Fruit fly (Drosophila melanogaster) whole organism, embryonic: ENCODE results near the gene Eato.

Source experiments
- Adf1 ChIP-seq: fragments of 200-800 bp; sonication (Bioruptor generic); IDR thresholded peaks from 2 replicates; pipeline ENCODE4 v1.3.6; 2022; ENCODE audit warnings: missing biosample characterization, missing genetic modification characterization
- CG10431 ChIP-seq: fragments of 200-800 bp; sonication (Bioruptor generic); optimal IDR thresholded peaks from 3 replicates; lab custom pipeline; 2018; ENCODE audit warnings: missing biosample characterization, mild to moderate bottlenecking, missing genetic modification characterization
- CG11085 ChIP-seq: fragments of 200-800 bp; sonication (Bioruptor generic); IDR thresholded peaks from 2 replicates; pipeline ENCODE4 v1.3.6; 2022; ENCODE audit warnings: missing biosample characterization, missing genetic modification characterization
- CG11398 ChIP-seq: fragments of 200-800 bp; sonication (Bioruptor generic); optimal IDR thresholded peaks from 2 replicates; lab custom pipeline; 2016; ENCODE audit warnings: missing biosample characterization, missing genetic modification characterization
- CG14441 ChIP-seq: fragments of 200-800 bp; sonication (Bioruptor generic); IDR thresholded peaks from 2 replicates; pipeline ENCODE4 v1.3.6; 2022; ENCODE audit warnings: missing biosample characterization, missing genetic modification characterization
- CG15073 ChIP-seq: fragments of 200-800 bp; sonication (Bioruptor generic); optimal IDR thresholded peaks from 2 replicates; lab custom pipeline; 2016; ENCODE audit warnings: missing biosample characterization, missing genetic modification characterization
- CG17359 ChIP-seq: fragments of 200-800 bp; sonication (Bioruptor generic); optimal IDR thresholded peaks from 3 replicates; lab custom pipeline; 2018; ENCODE audit warnings: missing biosample characterization, mild to moderate bottlenecking, missing genetic modification characterization, moderate library complexity
- CG2199 ChIP-seq: fragments of 200-800 bp; sonication (Bioruptor generic); IDR thresholded peaks from 3 replicates; pipeline ENCODE4 v1.3.6; 2022; ENCODE audit warnings: missing biosample characterization, missing genetic modification characterization
- CG2875 ChIP-seq: fragments of 200-800 bp; sonication (Bioruptor generic); optimal IDR thresholded peaks from 2 replicates; lab custom pipeline; 2017; ENCODE audit warnings: missing biosample characterization, mild to moderate bottlenecking, missing genetic modification characterization, missing genetic modification reagents
- CG32532 ChIP-seq: fragments of 200-800 bp; sonication (Bioruptor generic); IDR thresholded peaks from 2 replicates; pipeline ENCODE4 v1.3.6; 2022; ENCODE audit warnings: missing biosample characterization, missing genetic modification characterization
- CG32767 ChIP-seq: fragments of 200-800 bp; sonication (Bioruptor generic); IDR thresholded peaks from 2 replicates; pipeline ENCODE4 v1.3.6; 2022; ENCODE audit warnings: missing biosample characterization, missing genetic modification characterization
- CG3281 ChIP-seq: fragments of 200-800 bp; sonication (Bioruptor generic); optimal IDR thresholded peaks from 3 replicates; lab custom pipeline; 2017; ENCODE audit warnings: missing biosample characterization, mild to moderate bottlenecking, missing genetic modification characterization
- CG33213 ChIP-seq: fragments of 200-800 bp; sonication (Bioruptor generic); optimal IDR thresholded peaks from 3 replicates; lab custom pipeline; 2016; ENCODE audit warnings: missing biosample characterization, missing genetic modification characterization
- CG34224 ChIP-seq: fragments of 200-800 bp; sonication (Bioruptor generic); IDR thresholded peaks from 3 replicates; pipeline ENCODE4 v1.3.6; 2022; ENCODE audit warnings: missing biosample characterization, missing genetic modification characterization; ENCODE audit not compliant: partially characterized antibody
- CG34422 ChIP-seq: fragments of 200-800 bp; sonication (Bioruptor generic); IDR thresholded peaks from 3 replicates; pipeline ENCODE4 v1.3.6; 2022; ENCODE audit warnings: missing biosample characterization, missing genetic modification characterization
- CG4707 ChIP-seq: fragments of 200-800 bp; sonication (Bioruptor generic); optimal IDR thresholded peaks from 2 replicates; lab custom pipeline; 2018; ENCODE audit warnings: missing biosample characterization, mild to moderate bottlenecking, missing genetic modification characterization, moderate library complexity
- CG6765 ChIP-seq: fragments of 200-800 bp; sonication (Bioruptor generic); optimal IDR thresholded peaks from 3 replicates; lab custom pipeline; 2017; ENCODE audit warnings: missing biosample characterization, mild to moderate bottlenecking, missing genetic modification characterization
- CG8765 ChIP-seq: fragments of 200-800 bp; sonication (Bioruptor generic); IDR thresholded peaks from 2 replicates; pipeline ENCODE4 v1.3.6; 2022; ENCODE audit warnings: missing biosample characterization, missing genetic modification characterization
- CG8944 ChIP-seq: fragments of 200-800 bp; sonication (Bioruptor generic); optimal IDR thresholded peaks from 3 replicates; lab custom pipeline; 2016; ENCODE audit warnings: missing biosample characterization, missing genetic modification characterization
- CG9727 ChIP-seq: fragments of 200-800 bp; sonication (Bioruptor generic); optimal IDR thresholded peaks from 3 replicates; lab custom pipeline; 2017; ENCODE audit warnings: missing biosample characterization, mild to moderate bottlenecking, missing genetic modification characterization
- CG9797 ChIP-seq: fragments of 200-800 bp; sonication (Bioruptor generic); optimal IDR thresholded peaks from 3 replicates; lab custom pipeline; 2018; ENCODE audit warnings: missing biosample characterization, mild to moderate bottlenecking, missing genetic modification characterization
- CG9932 ChIP-seq: fragments of 200-800 bp; sonication (Bioruptor generic); IDR thresholded peaks from 2 replicates; pipeline ENCODE4 v1.3.6; 2022; ENCODE audit warnings: missing biosample characterization, missing genetic modification characterization
- Doc2 ChIP-seq: fragments of 200-800 bp; sonication (Bioruptor generic); IDR thresholded peaks from 2 replicates; pipeline ENCODE4 v1.3.6; 2022; ENCODE audit warnings: missing biosample characterization, missing genetic modification characterization
- Elba2 ChIP-seq: fragments of 200-800 bp; sonication (Bioruptor generic); optimal IDR thresholded peaks from 3 replicates; lab custom pipeline; 2016; ENCODE audit warnings: missing biosample characterization, missing genetic modification characterization
- Hsf ChIP-seq: fragments of 200-800 bp; sonication (Bioruptor generic); optimal IDR thresholded peaks from 3 replicates; lab custom pipeline; 2016; ENCODE audit warnings: missing biosample characterization, missing genetic modification characterization
- Med ChIP-seq: fragments of 200-800 bp; sonication (Bioruptor generic); peaks from one replicate; lab custom pipeline; 2016; ENCODE audit warnings: missing biosample characterization, missing genetic modification characterization, mild to moderate bottlenecking, inconsistent platforms, moderate library complexity
- Mes4 ChIP-seq: fragments of 200-800 bp; sonication (Bioruptor generic); optimal IDR thresholded peaks from 2 replicates; lab custom pipeline; 2016; ENCODE audit warnings: missing biosample characterization, missing genetic modification characterization
- Sry-δ ChIP-seq: fragments of 200-800 bp; sonication (Bioruptor generic); optimal IDR thresholded peaks from 2 replicates; lab custom pipeline; 2016; ENCODE audit warnings: missing biosample characterization, missing genetic modification characterization
- Xbp1 ChIP-seq: fragments of 200-800 bp; sonication (Bioruptor generic); optimal IDR thresholded peaks from 3 replicates; lab custom pipeline; 2016; ENCODE audit warnings: missing biosample characterization, mild to moderate bottlenecking, missing genetic modification characterization
- ap ChIP-seq: fragments of 200-800 bp; sonication (Bioruptor generic); IDR thresholded peaks from 2 replicates; pipeline ENCODE4 v1.3.6; 2022; ENCODE audit warnings: missing biosample characterization, missing genetic modification characterization
- ash1 ChIP-seq: fragments of 200-800 bp; sonication (Bioruptor generic); optimal IDR thresholded peaks from 2 replicates; lab custom pipeline; 2018; ENCODE audit warnings: missing biosample characterization, mild to moderate bottlenecking, missing genetic modification characterization
- cg ChIP-seq: fragments of 200-800 bp; sonication (Bioruptor generic); optimal IDR thresholded peaks from 3 replicates; lab custom pipeline; 2019; ENCODE audit warnings: missing biosample characterization, mild to moderate bottlenecking, missing genetic modification characterization, moderate library complexity
- crc ChIP-seq: fragments of 200-800 bp; sonication (Bioruptor generic); optimal IDR thresholded peaks from 2 replicates; lab custom pipeline; 2016; ENCODE audit warnings: missing biosample characterization, missing genetic modification characterization
- disco-r ChIP-seq: fragments of 200-800 bp; sonication (Bioruptor generic); optimal IDR thresholded peaks from 2 replicates; lab custom pipeline; 2016; ENCODE audit warnings: missing biosample characterization, missing genetic modification characterization
- dmrt11E ChIP-seq: fragments of 200-800 bp; sonication (Bioruptor generic); optimal IDR thresholded peaks from 3 replicates; lab custom pipeline; 2018; ENCODE audit warnings: missing biosample characterization, mild to moderate bottlenecking, missing genetic modification characterization, moderate library complexity
- dysf ChIP-seq: fragments of 200-800 bp; sonication (Bioruptor generic); IDR thresholded peaks from 3 replicates; pipeline ENCODE4 v1.3.6; 2022; ENCODE audit warnings: missing biosample characterization, missing genetic modification characterization
- exex ChIP-seq: fragments of 200-800 bp; sonication (Bioruptor generic); optimal IDR thresholded peaks from 4 replicates; lab custom pipeline; 2018; ENCODE audit warnings: missing biosample characterization, mild to moderate bottlenecking, missing genetic modification characterization, moderate library complexity
- eyg ChIP-seq: fragments of 200-800 bp; sonication (Bioruptor generic); optimal IDR thresholded peaks from 3 replicates; lab custom pipeline; 2016; ENCODE audit warnings: missing biosample characterization, missing genetic modification characterization
- fu2 ChIP-seq: fragments of 200-800 bp; sonication (Bioruptor generic); optimal IDR thresholded peaks from 2 replicates; lab custom pipeline; 2016; ENCODE audit warnings: missing biosample characterization, missing genetic modification characterization
- grau ChIP-seq: fragments of 200-800 bp; optimal IDR thresholded peaks from 3 replicates; lab custom pipeline; 2019; ENCODE audit warnings: missing biosample characterization, mild to moderate bottlenecking, missing genetic modification characterization, moderate library complexity
- jumu ChIP-seq: fragments of 200-800 bp; sonication (Bioruptor generic); optimal IDR thresholded peaks from 3 replicates; lab custom pipeline; 2016; ENCODE audit warnings: missing biosample characterization, missing genetic modification characterization
- kah ChIP-seq: fragments of 200-800 bp; sonication (Bioruptor generic); optimal IDR thresholded peaks from 2 replicates; lab custom pipeline; 2018; ENCODE audit warnings: missing biosample characterization, mild to moderate bottlenecking, missing genetic modification characterization
- ken ChIP-seq: fragments of 200-800 bp; sonication (Bioruptor generic); IDR thresholded peaks from 3 replicates; pipeline ENCODE4 v1.3.6; 2022; ENCODE audit warnings: missing biosample characterization, missing genetic modification characterization
- klu ChIP-seq: fragments of 200-800 bp; sonication (Bioruptor generic); IDR thresholded peaks from 2 replicates; pipeline ENCODE4 v1.3.6; 2022; ENCODE audit warnings: missing biosample characterization, missing genetic modification characterization
- lilli ChIP-seq: fragments of 200-800 bp; sonication (Bioruptor generic); optimal IDR thresholded peaks from 3 replicates; lab custom pipeline; 2016; ENCODE audit warnings: missing biosample characterization, missing genetic modification characterization
- mld ChIP-seq: fragments of 200-800 bp; sonication (Bioruptor generic); IDR thresholded peaks from 3 replicates; pipeline ENCODE4 v1.3.6; 2022; ENCODE audit warnings: missing biosample characterization, missing genetic modification characterization; ENCODE audit not compliant: partially characterized antibody
- nau ChIP-seq: fragments of 200-800 bp; sonication (Bioruptor generic); optimal IDR thresholded peaks from 3 replicates; lab custom pipeline; 2017; ENCODE audit warnings: missing biosample characterization, mild to moderate bottlenecking, missing genetic modification characterization, missing genetic modification reagents
- pb ChIP-seq: fragments of 200-800 bp; sonication (Bioruptor generic); optimal IDR thresholded peaks from 3 replicates; lab custom pipeline; 2016; ENCODE audit warnings: missing biosample characterization, missing genetic modification characterization
- sd ChIP-seq: fragments of 200-800 bp; sonication (Bioruptor generic); optimal IDR thresholded peaks from 3 replicates; lab custom pipeline; 2018; ENCODE audit warnings: missing biosample characterization, mild to moderate bottlenecking, missing genetic modification characterization, moderate library complexity
- shn ChIP-seq: fragments of 200-800 bp; sonication (Bioruptor generic); optimal IDR thresholded peaks from 3 replicates; lab custom pipeline; 2016; ENCODE audit warnings: missing biosample characterization, missing genetic modification characterization
- slbo ChIP-seq: fragments of 200-800 bp; sonication (Bioruptor generic); IDR thresholded peaks from 2 replicates; pipeline ENCODE4 v1.3.6; 2022; ENCODE audit warnings: missing biosample characterization, missing genetic modification characterization
- sob ChIP-seq: fragments of 200-800 bp; sonication (Bioruptor generic); IDR thresholded peaks from 2 replicates; pipeline ENCODE4 v1.3.6; 2022; ENCODE audit warnings: missing biosample characterization, missing genetic modification characterization
- sqz ChIP-seq: fragments of 200-800 bp; sonication (Bioruptor generic); optimal IDR thresholded peaks from 3 replicates; lab custom pipeline; 2018; ENCODE audit warnings: missing biosample characterization, mild to moderate bottlenecking, missing genetic modification characterization

Eato gene

DNA sequence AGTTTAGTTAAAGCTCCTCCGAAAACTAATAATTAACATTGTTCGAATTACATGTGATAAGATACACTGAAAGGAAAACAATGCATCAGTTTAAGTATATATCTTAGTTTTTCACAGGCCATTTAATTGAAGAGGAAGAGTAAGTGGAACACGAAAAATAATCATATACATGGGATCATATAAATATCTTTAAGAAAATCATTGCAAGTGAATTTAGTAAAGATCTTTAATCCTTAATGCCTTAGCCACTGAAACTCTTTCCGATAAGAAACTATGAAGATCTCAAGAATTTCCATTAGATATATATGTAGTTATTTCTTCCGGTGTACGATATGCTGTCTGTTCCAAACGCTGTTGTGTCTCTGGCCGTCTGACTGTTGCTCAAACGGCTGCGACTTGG lies 5.2 kb upstream of the Eato start (continued):
- TF ChIP-seq CG11085 (GFP tag; lab: Robert Waterston, UW): no peak
- TF ChIP-seq CG11398 (GFP tag; lab: Kevin White, UChicago): no peak
- TF ChIP-seq disco-r (GFP tag; lab: Kevin White, UChicago): no peak
- TF ChIP-seq CG9727 (GFP tag; lab: Kevin White, UChicago): peak; percentile 61
- no peak for TF ChIP-seq CG2199
- TF ChIP-seq Med: peak; percentile 89
- no peak for TF ChIP-seq Doc2
- TF ChIP-seq CG15073: no peak
- TF ChIP-seq shn (GFP tag; lab: Kevin White, UChicago): no peak
- TF ChIP-seq sqz (GFP tag; lab: Kevin White, UChicago): no peak
- TF ChIP-seq CG32767: no peak
- peak; percentile 6 for TF ChIP-seq Mes4 (GFP tag; lab: Kevin White, UChicago)
- no peak for TF ChIP-seq dmrt11E (tag; lab: Kevin White, UChicago)
- TF ChIP-seq grau (tag; lab: Kevin White, UChicago): peak; percentile 80
- TF ChIP-seq kah (GFP tag; lab: Kevin White, UChicago): no peak
- TF ChIP-seq jumu (GFP tag; lab: Kevin White, UChicago): no peak
- TF ChIP-seq CG9797 (GFP tag; lab: Kevin White, UChicago): no peak
- no peak for TF ChIP-seq crc (GFP tag; lab: Kevin White, UChicago)
- no peak for TF ChIP-seq cg (GFP tag; lab: Kevin White, UChicago)
- no peak for TF ChIP-seq CG4707
- no peak for TF ChIP-seq nau (GFP tag; lab: Kevin White, UChicago)
- peak; percentile 74 for TF ChIP-seq dysf (GFP tag; lab: Robert Waterston, UW)
- peak; percentile 21 for TF ChIP-seq CG33213
- TF ChIP-seq pb: no peak
- TF ChIP-seq CG17359: peak; percentile 61
- peak; percentile 20; the same call in 1 of the 2 replicates for TF ChIP-seq CG14441
- no peak for TF ChIP-seq sd (tag; lab: Kevin White, UChicago)
- peak; percentile 73 for TF ChIP-seq slbo (GFP tag; lab: Robert Waterston, UW)
- no peak for TF ChIP-seq ap (GFP tag; lab: Robert Waterston, UW)
- TF ChIP-seq CG8944: peak; percentile 32
- peak; percentile 60 for TF ChIP-seq lilli
- TF ChIP-seq eyg (GFP tag; lab: Kevin White, UChicago): peak; percentile 54
- TF ChIP-seq CG34224: no peak
- TF ChIP-seq fu2 (GFP tag; lab: Kevin White, UChicago): no peak
- no peak for TF ChIP-seq klu (GFP tag; lab: Robert Waterston, UW)
- peak; percentile 20; the same call in 1 of the 3 replicates for TF ChIP-seq ken (GFP tag; lab: Robert Waterston, UW)
- no peak for TF ChIP-seq Elba2 (GFP tag; lab: Kevin White, UChicago)
- peak; percentile 41 for TF ChIP-seq CG2875 (GFP tag; lab: Kevin White, UChicago)
- TF ChIP-seq Adf1 (GFP tag; lab: Robert Waterston, UW): no peak
- TF ChIP-seq Sry-δ (GFP tag; lab: Kevin White, UChicago): peak; percentile 9
- TF ChIP-seq Xbp1 (GFP tag; lab: Kevin White, UChicago): peak; percentile 48
- peak; percentile 30 for TF ChIP-seq CG10431 (GFP tag; lab: Kevin White, UChicago)
- no peak for TF ChIP-seq CG34422 (GFP tag; lab: Robert Waterston, UW)
- TF ChIP-seq CG8765 (GFP tag; lab: Robert Waterston, UW): no peak
- no peak for TF ChIP-seq exex (tag; lab: Kevin White, UChicago)
- TF ChIP-seq Hsf (GFP tag; lab: Kevin White, UChicago): peak; percentile 58
- TF ChIP-seq ash1 (GFP tag; lab: Kevin White, UChicago): no peak
- TF ChIP-seq sob (GFP tag; lab: Robert Waterston, UW): peak; percentile 40; the same call in 1 of the 2 replicates
- TF ChIP-seq CG32532 (GFP tag; lab: Robert Waterston, UW): peak; percentile 48
- peak; percentile 32; the same call in 1 of the 2 replicates for TF ChIP-seq CG9932
- TF ChIP-seq CG6765 (GFP tag; lab: Kevin White, UChicago): no peak
- TF ChIP-seq CG3281: peak; percentile 52
- TF ChIP-seq mld: no peak
